Fruit fly (Drosophila melanogaster) whole organism, embryonic: Measurements from ENCODE around the gene PNPase.

Source experiments
- CG10209 ChIP-seq: fragments of 200-800 bp; sonication (Bioruptor generic); optimal IDR thresholded peaks from 3 replicates; lab custom pipeline; 2017; ENCODE audit warnings: missing biosample characterization, mild to moderate bottlenecking, missing genetic modification characterization, missing genetic modification reagents
- CG10959 ChIP-seq: fragments of 200-800 bp; sonication (Bioruptor generic); IDR thresholded peaks from 2 replicates; pipeline ENCODE4 v1.3.6; 2022; ENCODE audit warnings: missing biosample characterization, missing genetic modification characterization
- CG11504 ChIP-seq: fragments of 200-800 bp; sonication (Bioruptor generic); optimal IDR thresholded peaks from 3 replicates; lab custom pipeline; 2019; ENCODE audit warnings: missing biosample characterization, mild to moderate bottlenecking, missing genetic modification characterization, moderate library complexity
- CG11723 ChIP-seq: fragments of 200-800 bp; sonication (Bioruptor generic); optimal IDR thresholded peaks from 2 replicates; lab custom pipeline; 2017; ENCODE audit warnings: missing biosample characterization, mild to moderate bottlenecking, missing genetic modification characterization
- CG15514 ChIP-seq: fragments of 200-800 bp; sonication (Bioruptor generic); optimal IDR thresholded peaks from 3 replicates; lab custom pipeline; 2017; ENCODE audit warnings: missing biosample characterization, missing genetic modification characterization, mild to moderate bottlenecking, moderate library complexity, missing genetic modification reagents
- CG17359 ChIP-seq: fragments of 200-800 bp; sonication (Bioruptor generic); optimal IDR thresholded peaks from 3 replicates; lab custom pipeline; 2018; ENCODE audit warnings: missing biosample characterization, mild to moderate bottlenecking, missing genetic modification characterization, moderate library complexity
- CG17912 ChIP-seq: fragments of 200-800 bp; sonication (Bioruptor generic); optimal IDR thresholded peaks from 2 replicates; lab custom pipeline; 2018; ENCODE audit warnings: missing biosample characterization, mild to moderate bottlenecking, missing genetic modification characterization
- CG31365 ChIP-seq: fragments of 200-800 bp; sonication (Bioruptor generic); optimal IDR thresholded peaks from 2 replicates; lab custom pipeline; 2018; ENCODE audit warnings: missing biosample characterization, mild to moderate bottlenecking, missing genetic modification characterization
- CG32532 ChIP-seq: fragments of 200-800 bp; sonication (Bioruptor generic); IDR thresholded peaks from 2 replicates; pipeline ENCODE4 v1.3.6; 2022; ENCODE audit warnings: missing biosample characterization, missing genetic modification characterization
- CG32772 ChIP-seq: fragments of 200-800 bp; sonication (Bioruptor generic); IDR thresholded peaks from 2 replicates; pipeline ENCODE4 v1.3.6; 2022; ENCODE audit warnings: missing biosample characterization, missing genetic modification characterization
- CG33557 ChIP-seq: fragments of 200-800 bp; sonication (Bioruptor generic); optimal IDR thresholded peaks from 2 replicates; lab custom pipeline; 2019; ENCODE audit warnings: missing biosample characterization, mild to moderate bottlenecking, missing genetic modification characterization, moderate library complexity
- CG4707 ChIP-seq: fragments of 200-800 bp; sonication (Bioruptor generic); optimal IDR thresholded peaks from 2 replicates; lab custom pipeline; 2018; ENCODE audit warnings: missing biosample characterization, mild to moderate bottlenecking, missing genetic modification characterization, moderate library complexity
- CG4854 ChIP-seq: fragments of 200-800 bp; sonication (Bioruptor generic); optimal IDR thresholded peaks from 2 replicates; lab custom pipeline; 2016; ENCODE audit warnings: missing biosample characterization, missing genetic modification characterization, inconsistent platforms
- CG6689 ChIP-seq: fragments of 200-800 bp; sonication (Bioruptor generic); IDR thresholded peaks from 2 replicates; pipeline ENCODE4 v1.3.6; 2022; ENCODE audit warnings: missing biosample characterization, missing genetic modification characterization
- CG7987 ChIP-seq: fragments of 200-800 bp; sonication (Bioruptor generic); optimal IDR thresholded peaks from 2 replicates; lab custom pipeline; 2018; ENCODE audit warnings: missing biosample characterization, mild to moderate bottlenecking, missing genetic modification characterization, moderate library complexity
- CHES-1-like ChIP-seq: fragments of 200-800 bp; sonication (Bioruptor generic); optimal IDR thresholded peaks from 2 replicates; lab custom pipeline; 2016; ENCODE audit warnings: missing biosample characterization, missing genetic modification characterization
- Dip3 ChIP-seq: fragments of 200-800 bp; sonication (Bioruptor generic); optimal IDR thresholded peaks from 3 replicates; lab custom pipeline; 2016; ENCODE audit warnings: missing biosample characterization, missing genetic modification characterization
- Drgx ChIP-seq: fragments of 200-800 bp; sonication (Bioruptor generic); IDR thresholded peaks from 2 replicates; pipeline ENCODE4 v1.3.6; 2022; ENCODE audit warnings: missing biosample characterization, missing genetic modification characterization
- Ets65A ChIP-seq: fragments of 200-800 bp; sonication (Bioruptor generic); peaks from one replicate; lab custom pipeline; 2016; ENCODE audit warnings: missing biosample characterization, missing genetic modification characterization
- Lpt ChIP-seq: fragments of >200 bp; optimal IDR thresholded peaks from 2 replicates; lab custom pipeline; 2018; ENCODE audit warnings: missing biosample characterization, missing genetic modification characterization
- MTF-1 ChIP-seq: fragments of 200-800 bp; sonication (Bioruptor generic); optimal IDR thresholded peaks from 2 replicates; lab custom pipeline; 2018; ENCODE audit warnings: missing biosample characterization, mild to moderate bottlenecking, missing genetic modification characterization, borderline replicate concordance
- Max ChIP-seq: fragments of 200-800 bp; sonication (Bioruptor generic); optimal IDR thresholded peaks from 2 replicates; lab custom pipeline; 2016; ENCODE audit warnings: missing biosample characterization, mild to moderate bottlenecking, missing genetic modification characterization
- Med ChIP-seq: fragments of 200-800 bp; sonication (Bioruptor generic); peaks from one replicate; lab custom pipeline; 2016; ENCODE audit warnings: missing biosample characterization, missing genetic modification characterization, mild to moderate bottlenecking, inconsistent platforms, moderate library complexity
- Optix ChIP-seq: fragments of 200-800 bp; sonication (Bioruptor generic); IDR thresholded peaks from 3 replicates; pipeline ENCODE4 v1.3.6; 2022; ENCODE audit warnings: missing biosample characterization, missing genetic modification characterization
- Ptx1 ChIP-seq: fragments of 200-800 bp; sonication (Bioruptor generic); IDR thresholded peaks from 2 replicates; pipeline ENCODE4 v1.3.6; 2022; ENCODE audit warnings: missing biosample characterization, missing genetic modification characterization
- Sox102F ChIP-seq: fragments of 200-800 bp; sonication (Bioruptor generic); optimal IDR thresholded peaks from 2 replicates; lab custom pipeline; 2018; ENCODE audit warnings: missing biosample characterization, mild to moderate bottlenecking, missing genetic modification characterization, moderate library complexity
- ab ChIP-seq: fragments of 200-800 bp; sonication (Bioruptor generic); optimal IDR thresholded peaks from 2 replicates; lab custom pipeline; 2016; ENCODE audit warnings: missing biosample characterization, missing genetic modification characterization
- az2 ChIP-seq: fragments of 200-800 bp; sonication (Bioruptor generic); optimal IDR thresholded peaks from 3 replicates; lab custom pipeline; 2016; ENCODE audit warnings: missing biosample characterization, missing genetic modification characterization
- bsh ChIP-seq, 2 experiments: fragments of 200-800 bp; sonication (Bioruptor generic); optimal IDR thresholded peaks; 2 replicates each; lab custom pipeline; 2017 to 2018; ENCODE audit warnings: mild to moderate bottlenecking in 2 of 2, missing biosample characterization in 2 of 2, missing genetic modification characterization in 2 of 2, moderate library complexity in 1 of 2
- corto ChIP-seq: fragments of 200-800 bp; sonication (Bioruptor generic); optimal IDR thresholded peaks from 2 replicates; lab custom pipeline; 2016; ENCODE audit warnings: missing biosample characterization, mild to moderate bottlenecking, missing genetic modification characterization, moderate library complexity
- crp ChIP-seq, 2 experiments: fragments of 200-800 bp; sonication (Bioruptor generic); optimal IDR thresholded peaks; 2 replicates in 1 of 2; 3 replicates in 1 of 2; lab custom pipeline; 2017; ENCODE audit warnings: missing biosample characterization in 2 of 2, missing genetic modification characterization in 2 of 2, mild to moderate bottlenecking in 1 of 2, moderate library complexity in 1 of 2
- dysf ChIP-seq: fragments of 200-800 bp; sonication (Bioruptor generic); IDR thresholded peaks from 3 replicates; pipeline ENCODE4 v1.3.6; 2022; ENCODE audit warnings: missing biosample characterization, missing genetic modification characterization
- esg ChIP-seq: fragments of 200-800 bp; sonication (Bioruptor generic); conservative IDR thresholded peaks from 2 replicates; pipeline ENCODE4 v1.3.6; 2022; ENCODE audit warnings: missing biosample characterization, missing genetic modification characterization
- ewg ChIP-seq: fragments of 200-800 bp; sonication (Bioruptor generic); optimal IDR thresholded peaks from 3 replicates; lab custom pipeline; 2017; ENCODE audit warnings: mild to moderate bottlenecking, missing biosample characterization, missing genetic modification reagents, missing genetic modification characterization
- gcm ChIP-seq: fragments of 200-800 bp; sonication (Bioruptor generic); optimal IDR thresholded peaks from 2 replicates; lab custom pipeline; 2019; ENCODE audit warnings: missing biosample characterization, mild to moderate bottlenecking, missing genetic modification characterization, moderate library complexity
- gem ChIP-seq: fragments of 200-800 bp; sonication (Bioruptor generic); optimal IDR thresholded peaks from 2 replicates; lab custom pipeline; 2019; ENCODE audit warnings: missing biosample characterization, mild to moderate bottlenecking, missing genetic modification characterization, moderate library complexity
- klu ChIP-seq: fragments of 200-800 bp; sonication (Bioruptor generic); IDR thresholded peaks from 2 replicates; pipeline ENCODE4 v1.3.6; 2022; ENCODE audit warnings: missing biosample characterization, missing genetic modification characterization
- lab ChIP-seq: fragments of 200-800 bp; sonication (Bioruptor generic); optimal IDR thresholded peaks from 3 replicates; lab custom pipeline; 2017; ENCODE audit warnings: missing biosample characterization, missing genetic modification characterization, mild to moderate bottlenecking, moderate library complexity, missing genetic modification reagents
- ranshi ChIP-seq: fragments of 200-800 bp; sonication (Bioruptor generic); IDR thresholded peaks from 2 replicates; pipeline ENCODE4 v1.3.6; 2022; ENCODE audit warnings: missing biosample characterization, missing genetic modification characterization
- row ChIP-seq: fragments of 200-800 bp; sonication (Bioruptor generic); IDR thresholded peaks from 3 replicates; pipeline ENCODE4 v1.3.6; 2022; ENCODE audit warnings: missing biosample characterization, missing genetic modification characterization
- sens ChIP-seq: fragments of 200-800 bp; sonication (Bioruptor generic); peaks from one replicate; lab custom pipeline; 2016; ENCODE audit warnings: missing biosample characterization, missing genetic modification characterization
- sim ChIP-seq: fragments of 200-800 bp; sonication (Bioruptor generic); IDR thresholded peaks from 2 replicates; pipeline ENCODE4 v1.3.6; 2022; ENCODE audit warnings: missing biosample characterization, missing genetic modification characterization
- slbo ChIP-seq: fragments of 200-800 bp; sonication (Bioruptor generic); IDR thresholded peaks from 2 replicates; pipeline ENCODE4 v1.3.6; 2022; ENCODE audit warnings: missing biosample characterization, missing genetic modification characterization
- sug ChIP-seq: fragments of 200-800 bp; optimal IDR thresholded peaks from 2 replicates; lab custom pipeline; 2019; ENCODE audit warnings: missing biosample characterization, mild to moderate bottlenecking, missing genetic modification characterization, moderate library complexity
- trh ChIP-seq: fragments of 200-800 bp; sonication (Bioruptor generic); optimal IDR thresholded peaks from 2 replicates; lab custom pipeline; 2016; ENCODE audit warnings: missing biosample characterization, missing genetic modification characterization
- tx ChIP-seq: fragments of 200-800 bp; sonication (Bioruptor generic); optimal IDR thresholded peaks from 2 replicates; lab custom pipeline; 2016; ENCODE audit warnings: missing biosample characterization, missing genetic modification characterization
- zen ChIP-seq: fragments of 200-800 bp; sonication (Bioruptor generic); optimal IDR thresholded peaks from 3 replicates; lab custom pipeline; 2018; ENCODE audit warnings: missing biosample characterization, mild to moderate bottlenecking, missing genetic modification characterization, moderate library complexity

PNPase gene

dm6 chr3R:31443455-31443854, 38.2 kb upstream of the PNPase start (continued):
- TF ChIP-seq Ptx1 (GFP tag; lab: Robert Waterston, UW): 0 out of 2 replicates have a peak, but pooled peaks have one; percentile 25
- TF ChIP-seq Optix (GFP tag; lab: Robert Waterston, UW): no peak
- peak; percentile 11 for TF ChIP-seq CG17359 (tag; lab: Kevin White, UChicago)
- peak; percentile 60 for TF ChIP-seq Sox102F (GFP tag; lab: Kevin White, UChicago)
- no peak for TF ChIP-seq Max (GFP tag; lab: Kevin White, UChicago)
- TF ChIP-seq CG32772 (GFP tag; lab: Robert Waterston, UW): peak; percentile 19; the same call in 1 of the 2 replicates
- TF ChIP-seq bsh (GFP tag; optimal IDR thresholded peaks at IDR 0.05; lab: Kevin White, UChicago): peak in 1 of 2 experiments; percentile 4
- no peak for TF ChIP-seq CG4854
- TF ChIP-seq CG6689 (GFP tag; lab: Robert Waterston, UW): 0 out of 2 replicates have a peak, but pooled peaks have one; percentile 20
- no peak for TF ChIP-seq CG10209 (GFP tag; lab: Kevin White, UChicago)
- no peak for TF ChIP-seq MTF-1
- TF ChIP-seq Lpt (GFP tag; lab: Kevin White, UChicago): no peak
- TF ChIP-seq row: 0 out of 3 replicates have a peak, but pooled peaks have one; percentile 24
- TF ChIP-seq ranshi (GFP tag; lab: Robert Waterston, UW): 0 out of 2 replicates have a peak, but pooled peaks have one; percentile 6
- peak; percentile 20 for TF ChIP-seq az2
- TF ChIP-seq, all 482 proteins: peak for 21

- TF ChIP-seq klu (no peak), CG7987 (peak; percentile 55), CG17912 (GFP tag; lab: Kevin White, UChicago) (no peak), esg (GFP tag; lab: Robert Waterston, UW) (no peak), CG31365 (tag; lab: Kevin White, UChicago) (no peak), CG4707 (GFP tag; lab: Kevin White, UChicago) (no peak), sens (GFP tag; lab: Kevin White, UChicago) (no peak), lab (GFP tag; lab: Kevin White, UChicago) (peak; percentile 55), sug (tag; lab: Kevin White, UChicago) (peak; percentile 55), trh (no peak)
Measured at dm6 chr3R:31443023-31443422, 37.8 kb upstream of the PNPase start.

dm6 chr3R:31440561-31440960, 35.3 kb upstream of the PNPase start:
- TF ChIP-seq Ets65A (GFP tag; lab: Kevin White, UChicago) (peak; percentile 61), ab (GFP tag; lab: Kevin White, UChicago) (no peak)

- TF ChIP-seq Med (GFP tag; lab: Kevin White, UChicago) (peak; percentile 48), CG11723 (GFP tag; lab: Kevin White, UChicago) (no peak), CG11504 (tag; lab: Kevin White, UChicago) (no peak), Dip3 (GFP tag; lab: Kevin White, UChicago) (no peak), CG10959 (no peak), CG33557 (no peak), Drgx (GFP tag; lab: Robert Waterston, UW) (peak; percentile 66), ewg (no peak), Max (GFP tag; lab: Kevin White, UChicago) (no peak), CG15514 (GFP tag; lab: Kevin White, UChicago) (no peak), zen (tag; lab: Kevin White, UChicago) (no peak), sim (GFP tag; lab: Robert Waterston, UW) (no peak), gcm (GFP tag; lab: Kevin White, UChicago) (no peak), CG32532 (GFP tag; lab: Robert Waterston, UW) (no peak), crp (GFP tag; optimal IDR thresholded peaks at IDR 0.05; lab: Kevin White, UChicago) (no peak), corto (GFP tag; lab: Kevin White, UChicago) (no peak), Ets65A (GFP tag; lab: Kevin White, UChicago) (peak; percentile 86), tx (GFP tag; lab: Kevin White, UChicago) (no peak), slbo (GFP tag; lab: Robert Waterston, UW) (peak; percentile 18; the same call in 1 of the 2 replicates), CHES-1-like (GFP tag; lab: Kevin White, UChicago) (no peak), dysf (GFP tag; lab: Robert Waterston, UW) (0 out of 3 replicates have a peak, but pooled peaks have one; percentile 12), klu (no peak), gem (tag; lab: Kevin White, UChicago) (no peak)
Measured at dm6 chr3R:31439986-31440385, 34.7 kb upstream of the PNPase start.
